Worm (Caenorhabditis elegans): ENCODE data around the gene Y51H4A.6.
"Not testable (repeated sequence)": the region's sequence is repeated elsewhere in the genome, so short reads cannot be mapped to it uniquely, and the experiment has no call there.

Gene Y51H4A.6

ce11 chrIV:16502387-16502786 lies 31.1 kb upstream of the Y51H4A.6 start:
- TF ChIP-seq nhr-237 (tag; optimal IDR thresholded peaks at IDR 0.05) (no peak), blmp-1 (tag; optimal IDR thresholded peaks at IDR 0.05; ENCODE audit: insufficient read depth) (no peak), ama-1 (optimal IDR thresholded peaks at IDR 0.05) (no peak), ceh-16 (tag; optimal IDR thresholded peaks at IDR 0.05) (no peak), sma-3 (GFP tag; optimal IDR thresholded peaks at IDR 0.05) (no peak), skn-1 (tag; optimal IDR thresholded peaks at IDR 0.05) (no peak), snpc-4 (tag; optimal IDR thresholded peaks at IDR 0.05) (no peak), peb-1 (tag; optimal IDR thresholded peaks at IDR 0.05) (no peak), nhr-77 (tag; optimal IDR thresholded peaks at IDR 0.05) (no peak), elt-3 (tag; optimal IDR thresholded peaks at IDR 0.05) (no peak), lsy-2 (tag; optimal IDR thresholded peaks at IDR 0.05) (no peak), ztf-4 (tag; optimal IDR thresholded peaks at IDR 0.05) (no peak), mab-5 (tag; optimal IDR thresholded peaks at IDR 0.05) (no peak)

DNA sequence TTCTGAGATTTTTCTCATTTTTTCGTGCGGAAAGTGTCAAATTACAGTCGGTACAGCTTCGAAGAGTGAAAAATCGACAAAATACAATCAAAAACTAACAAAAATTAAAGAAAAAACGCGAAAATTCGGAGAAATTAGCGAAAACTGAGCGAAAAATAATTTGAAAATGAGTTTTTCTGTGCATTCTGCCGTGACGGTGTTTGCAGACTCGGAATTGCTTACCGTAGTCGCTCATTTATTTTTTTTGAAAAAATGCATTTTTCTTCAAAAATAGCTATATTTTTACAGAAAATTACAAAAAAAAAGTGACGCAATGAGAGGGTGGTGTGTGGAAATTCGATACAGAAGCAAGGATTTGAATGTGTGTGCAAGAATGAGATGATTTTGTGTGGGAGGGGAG lies 30.4 kb upstream of the Y51H4A.6 start:
- TF ChIP-seq alr-1 (tag; optimal IDR thresholded peaks at IDR 0.05) (no peak), gmeb-1 (tag; optimal IDR thresholded peaks at IDR 0.05) (no peak), ztf-11 (tag; optimal IDR thresholded peaks at IDR 0.05) (no peak), mab-5 (tag; optimal IDR thresholded peaks at IDR 0.05) (no peak), unc-55 (GFP tag; optimal IDR thresholded peaks at IDR 0.05) (no peak), nhr-10 (tag; optimal IDR thresholded peaks at IDR 0.05) (no peak), nhr-11 (tag; optimal IDR thresholded peaks at IDR 0.05) (no peak), ztf-1 (GFP tag; conservative IDR thresholded peaks at IDR 0.05) (no peak), nhr-77 (tag; optimal IDR thresholded peaks at IDR 0.05) (no peak), lin-11 (tag; optimal IDR thresholded peaks at IDR 0.05) (no peak), nhr-237 (tag; optimal IDR thresholded peaks at IDR 0.05) (no peak), nhr-21 (tag; optimal IDR thresholded peaks at IDR 0.05) (no peak), dmd-4 (tag; optimal IDR thresholded peaks at IDR 0.05) (no peak), ztf-4 (tag; optimal IDR thresholded peaks at IDR 0.05) (no peak)

- TF ChIP-seq nhr-25 (tag; optimal IDR thresholded peaks at IDR 0.05): no peak
- TF ChIP-seq ZK546.5 (tag; optimal IDR thresholded peaks at IDR 0.05): no peak
- no peak for TF ChIP-seq lsy-2 (tag; optimal IDR thresholded peaks at IDR 0.05)
- no peak for TF ChIP-seq aly-2 (tag; optimal IDR thresholded peaks at IDR 0.05)
- TF ChIP-seq ztf-4 (tag; optimal IDR thresholded peaks at IDR 0.05): no peak
Observed at ce11 chrIV:16503590-16504217, 29.8 kb upstream of the Y51H4A.6 start.

ce11 chrIV:16505632-16506203 lies 27.7 kb upstream of the Y51H4A.6 start, which contains the start of gene zip-7:
Gene zip-7, minus strand, starts transcription at chrIV:16505682.
- TF ChIP-seq unc-39 (tag; optimal IDR thresholded peaks at IDR 0.05): no peak
- no peak for TF ChIP-seq nhr-25 (tag; optimal IDR thresholded peaks at IDR 0.05)
- no peak for TF ChIP-seq elt-1 (tag; optimal IDR thresholded peaks at IDR 0.05)
- no peak for TF ChIP-seq snpc-4 (tag; optimal IDR thresholded peaks at IDR 0.05)
- no peak for TF ChIP-seq nhr-11 (tag; optimal IDR thresholded peaks at IDR 0.05)
- no peak for TF ChIP-seq peb-1 (tag; optimal IDR thresholded peaks at IDR 0.05)
- no peak for TF ChIP-seq ztf-1 (GFP tag; conservative IDR thresholded peaks at IDR 0.05)
- no peak for TF ChIP-seq alr-1 (tag; optimal IDR thresholded peaks at IDR 0.05)
- no peak for TF ChIP-seq egl-27 (tag; optimal IDR thresholded peaks at IDR 0.05)
- TF ChIP-seq nhr-23 (tag; optimal IDR thresholded peaks at IDR 0.05): no peak
- no peak for TF ChIP-seq ama-1 (optimal IDR thresholded peaks at IDR 0.05)
- TF ChIP-seq ztf-11 (tag; optimal IDR thresholded peaks at IDR 0.05): no peak

- TF ChIP-seq alr-1, ceh-82, nhr-10 (tag; optimal IDR thresholded peaks at IDR 0.05): not testable (repeated sequence)
Observed at ce11 chrIV:16507132-16507531, 26.3 kb upstream of the Y51H4A.6 start, which contains the start of gene Y51H4A.935. Gene Y51H4A.935, minus strand, starts transcription at chrIV:16507232.

ce11 chrIV:16525018-16525417 lies 8.4 kb upstream of the Y51H4A.6 start:
- no peak for TF ChIP-seq snpc-4 (tag; optimal IDR thresholded peaks at IDR 0.05)
- no peak for TF ChIP-seq nhr-6 (tag; optimal IDR thresholded peaks at IDR 0.05)
